Comparison of ENCODE assay signal across 1 worm cellular context in genomic region chrV:11211323-11211722, ce11.
TF ChIP-seq lines count a peak whose summit lies in the region.

No protein-coding gene starts in this region.

TF ChIP-seq in whole organism, L1 larva, 84 proteins besides CTCF, POLR2A, EP300 and RAD21 (continued from another document):
- TF ChIP-seq zip-4 (GFP tag; optimal IDR thresholded peaks at IDR 0.05; lab: Kevin White, UChicago): no peak
- no peak for TF ChIP-seq pag-3 (tag; optimal IDR thresholded peaks at IDR 0.05; lab: Kevin White, UChicago; ENCODE audit: borderline replicate concordance, insufficient read depth)
- TF ChIP-seq lin-39 (tag; optimal IDR thresholded peaks at IDR 0.05; lab: Kevin White, UChicago): no peak
- TF ChIP-seq irx-1 (tag; optimal IDR thresholded peaks at IDR 0.05; lab: Kevin White, UChicago): no peak
- no peak for TF ChIP-seq lin-14 (GFP tag; optimal IDR thresholded peaks at IDR 0.05; lab: Kevin White, UChicago)
- TF ChIP-seq zag-1 (tag; optimal IDR thresholded peaks at IDR 0.05; lab: Kevin White, UChicago): no peak
- no peak for TF ChIP-seq nhr-85 (tag; lab: Kevin White, UChicago)
- TF ChIP-seq unc-62 (GFP tag; optimal IDR thresholded peaks at IDR 0.05; lab: Kevin White, UChicago): no peak
- peak; percentile 70 for TF ChIP-seq fkh-8 (tag; optimal IDR thresholded peaks at IDR 0.05; lab: Kevin White, UChicago)
- no peak for TF ChIP-seq nhr-76 (tag; optimal IDR thresholded peaks at IDR 0.05; lab: Kevin White, UChicago)
- no peak for TF ChIP-seq lsy-2 (tag; optimal IDR thresholded peaks at IDR 0.05; lab: Kevin White, UChicago)
- no peak for TF ChIP-seq ceh-63 (GFP tag; optimal IDR thresholded peaks at IDR 0.05; lab: Kevin White, UChicago)
- no peak for TF ChIP-seq aly-2 (tag; optimal IDR thresholded peaks at IDR 0.05; lab: Kevin White, UChicago)
- TF ChIP-seq snu-23 (GFP tag; optimal IDR thresholded peaks at IDR 0.05; lab: Kevin White, UChicago): no peak
- no peak for TF ChIP-seq nhr-19 (GFP tag; conservative IDR thresholded peaks at IDR 0.05; lab: Robert Waterston, UW)
- no peak for TF ChIP-seq ceh-82 (tag; optimal IDR thresholded peaks at IDR 0.05; lab: Kevin White, UChicago)
- no peak for TF ChIP-seq sptf-1 (tag; optimal IDR thresholded peaks at IDR 0.05; lab: Kevin White, UChicago)
- peak; percentile 45 for TF ChIP-seq nhr-47 (tag; optimal IDR thresholded peaks at IDR 0.05; lab: Kevin White, UChicago)
- TF ChIP-seq efl-1 (optimal IDR thresholded peaks at IDR 0.05; lab: Kevin White, UChicago): no peak
- no peak for TF ChIP-seq efl-1 (GFP tag; optimal IDR thresholded peaks at IDR 0.05 in 1 of 2; lab: Kevin White, UChicago)
- no peak for TF ChIP-seq alr-1 (tag; optimal IDR thresholded peaks at IDR 0.05; lab: Kevin White, UChicago; ENCODE audit: borderline replicate concordance)
- no peak for TF ChIP-seq nhr-90 (tag; optimal IDR thresholded peaks at IDR 0.05; lab: Kevin White, UChicago; ENCODE audit: poor library complexity)
- TF ChIP-seq unc-130 (tag; optimal IDR thresholded peaks at IDR 0.05; lab: Kevin White, UChicago): no peak
- TF ChIP-seq blmp-1 (tag; optimal IDR thresholded peaks at IDR 0.05; lab: Kevin White, UChicago): no peak
- no peak for TF ChIP-seq xbp-1 (tag; optimal IDR thresholded peaks at IDR 0.05; lab: Kevin White, UChicago)
- no peak for TF ChIP-seq C16A3.4 (tag; optimal IDR thresholded peaks at IDR 0.05; lab: Kevin White, UChicago)
- peak; percentile 47 for TF ChIP-seq pax-3 (tag; optimal IDR thresholded peaks at IDR 0.05; lab: Kevin White, UChicago)
- no peak for TF ChIP-seq egl-13 (tag; optimal IDR thresholded peaks at IDR 0.05; lab: Kevin White, UChicago)
